Fruit fly (Drosophila melanogaster): ENCODE measurements around the gene CG33783.

DNA sequence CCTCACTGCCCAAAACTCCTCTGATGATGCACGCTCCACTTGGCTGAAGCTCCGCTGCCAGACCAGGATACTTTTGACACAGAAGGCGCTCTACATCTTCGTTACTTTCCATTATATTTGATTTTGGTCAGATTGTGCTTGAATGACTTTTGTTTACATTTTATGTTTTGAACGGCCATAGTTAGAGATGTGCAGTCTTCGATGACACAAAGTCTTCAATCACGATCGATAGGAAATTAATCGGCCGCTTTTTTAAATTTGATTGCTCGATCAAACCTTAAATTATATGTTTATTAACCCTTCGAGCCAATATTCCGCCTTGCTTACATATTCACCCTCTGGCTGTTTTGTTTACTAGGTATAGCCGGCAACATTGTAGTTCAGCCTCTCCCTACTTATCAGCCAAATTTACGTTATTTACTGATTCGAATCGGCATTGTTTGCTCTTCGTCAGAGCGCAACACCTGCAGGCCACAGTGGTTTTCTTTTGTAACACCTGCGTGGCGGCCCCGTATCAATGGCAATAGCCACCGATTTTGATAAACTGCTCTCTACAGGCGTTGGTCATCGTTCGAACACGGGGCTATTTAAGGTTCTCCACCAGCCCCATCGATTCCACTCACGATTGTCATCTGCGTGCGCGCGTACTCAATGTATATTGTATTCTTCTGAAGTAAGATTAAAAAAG lies 13.7 kb upstream of the CG33783 start, which contains the start of the genes Fancl and Npc2e:
- TF ChIP-seq fd96Ca (GFP tag; IDR thresholded peaks at IDR 0.05): no peak
- no peak for TF ChIP-seq CG17806 (tag; optimal IDR thresholded peaks at IDR 0.05)
- no peak for TF ChIP-seq CG15710 (tag; optimal IDR thresholded peaks at IDR 0.05)
- no peak for TF ChIP-seq CG10348 (GFP tag; IDR thresholded peaks at IDR 0.05)
- no peak for TF ChIP-seq rn (GFP tag; IDR thresholded peaks at IDR 0.05)
- no peak for TF ChIP-seq CG8159 (tag; optimal IDR thresholded peaks at IDR 0.05)
- no peak for TF ChIP-seq Pif1B (GFP tag; optimal IDR thresholded peaks at IDR 0.05)
- TF ChIP-seq Pif1A (GFP tag; optimal IDR thresholded peaks at IDR 0.05): no peak
- no peak for TF ChIP-seq EcR (GFP tag; optimal IDR thresholded peaks at IDR 0.05)
- no peak for TF ChIP-seq gl (tag; optimal IDR thresholded peaks at IDR 0.05)
- TF ChIP-seq CG8301 (tag; optimal IDR thresholded peaks at IDR 0.05): no peak
